Fruit fly (Drosophila melanogaster) whole organism, wandering third instar larva: Measurements from ENCODE around the gene Gmd.

Experiments
- Abd-B ChIP-seq: fragments of >200 bp; optimal IDR thresholded peaks from 2 replicates; lab custom pipeline; 2017; ENCODE audit warnings: missing biosample characterization, missing genetic modification characterization
- CG32264 ChIP-seq: fragments of 200-800 bp; sonication (Bioruptor generic); optimal IDR thresholded peaks from 2 replicates; lab custom pipeline; 2016; ENCODE audit warnings: missing biosample characterization, missing genetic modification characterization
- CG9705 ChIP-seq: fragments of 200-800 bp; sonication (Bioruptor generic); optimal IDR thresholded peaks from 2 replicates; lab custom pipeline; 2018; ENCODE audit warnings: missing biosample characterization, mild to moderate bottlenecking, missing genetic modification characterization
- CrebA ChIP-seq: fragments of 200-800 bp; sonication (Bioruptor generic); optimal IDR thresholded peaks from 2 replicates; lab custom pipeline; 2016; ENCODE audit warnings: missing biosample characterization, mild to moderate bottlenecking, missing genetic modification characterization, borderline replicate concordance
- Dfd ChIP-seq: fragments of >200 bp; optimal IDR thresholded peaks from 2 replicates; lab custom pipeline; 2017; ENCODE audit warnings: missing biosample characterization, missing genetic modification characterization
- Dif ChIP-seq: fragments of 200-275, 200-300 bp; sonication (Bioruptor generic); optimal IDR thresholded peaks from 2 replicates; lab custom pipeline; 2018; ENCODE audit warnings: missing biosample characterization, missing genetic modification characterization; ENCODE audit not compliant: partially characterized antibody
- GATAd ChIP-seq: sonication (Bioruptor generic); optimal IDR thresholded peaks from 2 replicates; lab custom pipeline; 2016; ENCODE audit warnings: missing biosample characterization, missing genetic modification characterization
- HLH106 ChIP-seq: fragments of 200-800 bp; optimal IDR thresholded peaks from 3 replicates; lab custom pipeline; 2019; ENCODE audit warnings: missing biosample characterization, mild to moderate bottlenecking, missing genetic modification characterization, moderate library complexity
- Hnf4 ChIP-seq: fragments of 200-800 bp; sonication (Bioruptor generic); optimal IDR thresholded peaks from 2 replicates; lab custom pipeline; 2016; ENCODE audit warnings: missing biosample characterization, mild to moderate bottlenecking, missing genetic modification characterization
- Hr78 ChIP-seq: fragments of >200 bp; optimal IDR thresholded peaks from 2 replicates; lab custom pipeline; 2017; ENCODE audit warnings: missing biosample characterization, missing genetic modification characterization
- Hr83 ChIP-seq: fragments of 200-300 bp; sonication (Bioruptor generic); optimal IDR thresholded peaks from 2 replicates; lab custom pipeline; 2016; ENCODE audit warnings: missing biosample characterization, mild to moderate bottlenecking, missing genetic modification characterization, moderate library complexity; ENCODE audit not compliant: poor library complexity, severe bottlenecking
- Jra ChIP-seq: sonication (Bioruptor generic); optimal IDR thresholded peaks from 2 replicates; lab custom pipeline; 2016; ENCODE audit warnings: missing biosample characterization, missing genetic modification characterization
- Mio ChIP-seq: sonication (Bioruptor generic); optimal IDR thresholded peaks from 2 replicates; lab custom pipeline; 2016; ENCODE audit warnings: missing biosample characterization, missing genetic modification characterization
- Myc ChIP-seq: fragments of >200 bp; optimal IDR thresholded peaks from 2 replicates; lab custom pipeline; 2017
- N ChIP-seq: fragments of >200 bp; optimal IDR thresholded peaks from 2 replicates; lab custom pipeline; 2018; ENCODE audit warnings: missing biosample characterization, missing external identifiers, missing genetic modification characterization
- OdsH ChIP-seq: fragments of 200-800 bp; sonication (Bioruptor generic); optimal IDR thresholded peaks from 2 replicates; lab custom pipeline; 2016; ENCODE audit warnings: missing biosample characterization, mild to moderate bottlenecking, missing genetic modification characterization
- Rel ChIP-seq, 2 experiments: fragments of 200-800 bp; sonication (Bioruptor generic) in 1 of 2; optimal IDR thresholded peaks; 2 replicates in 1 of 2; 3 replicates in 1 of 2; lab custom pipeline; 2016 to 2019; ENCODE audit warnings: mild to moderate bottlenecking in 2 of 2, missing biosample characterization in 2 of 2, missing genetic modification characterization in 2 of 2, moderate library complexity in 1 of 2
- Sp1 ChIP-seq: fragments of 200-800 bp; sonication (Bioruptor generic); optimal IDR thresholded peaks from 3 replicates; lab custom pipeline; 2019; ENCODE audit warnings: missing biosample characterization, mild to moderate bottlenecking, missing genetic modification characterization, moderate library complexity
- Vsx2 ChIP-seq: fragments of 200-300, 225-300 bp; sonication (Bioruptor generic); optimal IDR thresholded peaks from 2 replicates; lab custom pipeline; 2018; ENCODE audit warnings: missing biosample characterization, missing genetic modification characterization; ENCODE audit not compliant: partially characterized antibody
- br ChIP-seq: fragments of 200-800 bp; sonication (Bioruptor generic); optimal IDR thresholded peaks from 2 replicates; lab custom pipeline; 2016; ENCODE audit warnings: missing biosample characterization, missing genetic modification characterization
- brk ChIP-seq: fragments of 200-800 bp; sonication (Bioruptor generic); optimal IDR thresholded peaks from 2 replicates; lab custom pipeline; 2016; ENCODE audit warnings: missing biosample characterization, mild to moderate bottlenecking, missing genetic modification characterization
- dl ChIP-seq, 2 experiments: fragments of 175-275, 200-275 bp in 1 of 2; fragments of 200-275 bp in 1 of 2; sonication (Bioruptor generic); optimal IDR thresholded peaks; lab custom pipeline; 2018; ENCODE audit warnings: mild to moderate bottlenecking in 2 of 2, missing biosample characterization in 2 of 2, missing genetic modification characterization in 2 of 2, moderate library complexity in 2 of 2; ENCODE audit not compliant: partially characterized antibody in 2 of 2, insufficient read depth in 1 of 2
- dmrt93B ChIP-seq: fragments of 200-800 bp; sonication (Bioruptor generic); optimal IDR thresholded peaks from 2 replicates; lab custom pipeline; 2018; ENCODE audit warnings: missing biosample characterization, mild to moderate bottlenecking, missing genetic modification characterization
- dsf ChIP-seq: sonication (Bioruptor generic); optimal IDR thresholded peaks from 2 replicates; lab custom pipeline; 2016; ENCODE audit warnings: missing biosample characterization, missing genetic modification characterization, borderline replicate concordance
- ey ChIP-seq: fragments of 200-800 bp; sonication (Bioruptor generic); optimal IDR thresholded peaks from 2 replicates; lab custom pipeline; 2016; ENCODE audit warnings: missing biosample characterization, missing genetic modification characterization
- foxo ChIP-seq, 2 experiments: fragments of 200-800 bp; sonication (Bioruptor generic); optimal IDR thresholded peaks; 2 replicates in 1 of 2; 3 replicates in 1 of 2; lab custom pipeline; 2016 to 2017; ENCODE audit warnings: missing biosample characterization in 2 of 2, missing genetic modification characterization in 2 of 2
- fru ChIP-seq: fragments of 200-800 bp; sonication (Bioruptor generic); optimal IDR thresholded peaks from 3 replicates; lab custom pipeline; 2016; ENCODE audit warnings: missing biosample characterization, mild to moderate bottlenecking, missing genetic modification characterization
- h ChIP-seq: fragments of 200-800 bp; sonication (Bioruptor generic); optimal IDR thresholded peaks from 3 replicates; lab custom pipeline; 2016; ENCODE audit warnings: missing biosample characterization, mild to moderate bottlenecking, missing genetic modification characterization
- jim ChIP-seq: fragments of 175-275, 200-325 bp; sonication (Bioruptor generic); optimal IDR thresholded peaks from 2 replicates; lab custom pipeline; 2016; ENCODE audit warnings: missing biosample characterization, mild to moderate bottlenecking, missing genetic modification characterization
- lola ChIP-seq: fragments of >200 bp; optimal IDR thresholded peaks from 2 replicates; lab custom pipeline; 2017; ENCODE audit warnings: missing biosample characterization, missing genetic modification characterization
- pan ChIP-seq: fragments of >200 bp; optimal IDR thresholded peaks from 2 replicates; lab custom pipeline; 2017
- psq ChIP-seq: fragments of 200-800 bp; sonication (Bioruptor generic); optimal IDR thresholded peaks from 3 replicates; lab custom pipeline; 2017; ENCODE audit warnings: missing biosample characterization, mild to moderate bottlenecking, missing genetic modification characterization, moderate library complexity
- rgr ChIP-seq: fragments of 200-800 bp; sonication (Bioruptor generic); optimal IDR thresholded peaks from 3 replicates; lab custom pipeline; 2016; ENCODE audit warnings: missing biosample characterization, mild to moderate bottlenecking, missing genetic modification characterization
- sage ChIP-seq: fragments of 200-800 bp; sonication (Bioruptor generic); optimal IDR thresholded peaks from 2 replicates; lab custom pipeline; 2016; ENCODE audit warnings: missing biosample characterization, mild to moderate bottlenecking, missing genetic modification characterization
- sv ChIP-seq: fragments of 200-800 bp; sonication (Bioruptor generic); optimal IDR thresholded peaks from 3 replicates; lab custom pipeline; 2016; ENCODE audit warnings: missing biosample characterization, missing genetic modification characterization
- tai ChIP-seq: sonication (Bioruptor generic); optimal IDR thresholded peaks from 2 replicates; lab custom pipeline; 2016; ENCODE audit warnings: missing biosample characterization, missing genetic modification characterization
- usp ChIP-seq: fragments of >200 bp; optimal IDR thresholded peaks from 2 replicates; lab custom pipeline; 2017; ENCODE audit warnings: missing biosample characterization, missing genetic modification characterization
- woc ChIP-seq: sonication (Bioruptor generic); optimal IDR thresholded peaks from 2 replicates; lab custom pipeline; 2016; ENCODE audit warnings: missing biosample characterization, mild to moderate bottlenecking, missing genetic modification characterization

The Gmd gene

dm6 chr2L:5009306-5010030, 32.6 kb upstream of the Gmd start, which contains the start of gene Rtnl1:
Gene Rtnl1 (minus strand): TSS chr2L:5009720.
- peak; percentile 29 for TF ChIP-seq br
- TF ChIP-seq HLH106 (tag; lab: Kevin White, UChicago) = peak; percentile 17
- TF ChIP-seq rgr = peak; percentile 69
- no peak for TF ChIP-seq OdsH
- TF ChIP-seq Rel (GFP tag; optimal IDR thresholded peaks at IDR 0.05; lab: Kevin White, UChicago) = no peak
- TF ChIP-seq Rel (tag; optimal IDR thresholded peaks at IDR 0.05; lab: Kevin White, UChicago) = peak; percentile 57
- TF ChIP-seq usp (GFP tag; lab: Kevin White, UChicago) = no peak
- TF ChIP-seq Vsx2 (GFP tag; lab: Kevin White, UChicago) = no peak
- no peak for TF ChIP-seq CG32264 (GFP tag; lab: Kevin White, UChicago)
- no peak for TF ChIP-seq GATAd (GFP tag; lab: Kevin White, UChicago)
- no peak for TF ChIP-seq Hr78 (GFP tag; lab: Kevin White, UChicago)
- TF ChIP-seq lola (GFP tag; lab: Kevin White, UChicago) = no peak
- no peak for TF ChIP-seq Hnf4 (GFP tag; lab: Kevin White, UChicago)
- peak; percentile 57 for TF ChIP-seq Dif (GFP tag; lab: Kevin White, UChicago)
- peak; percentile 54 for TF ChIP-seq Sp1 (GFP tag; lab: Kevin White, UChicago)
- TF ChIP-seq Myc (lab: Kevin White, UChicago) = peak; percentile 92
- TF ChIP-seq woc = no peak
- TF ChIP-seq Abd-B (GFP tag; lab: Kevin White, UChicago) = no peak
- TF ChIP-seq sage (GFP tag; lab: Kevin White, UChicago) = no peak
- no peak for TF ChIP-seq Dfd (GFP tag; lab: Kevin White, UChicago)
- TF ChIP-seq Hr83 (GFP tag; lab: Kevin White, UChicago) = peak; percentile 78
- TF ChIP-seq h (GFP tag; lab: Kevin White, UChicago) = peak; percentile 60
- no peak for TF ChIP-seq ey (GFP tag; lab: Kevin White, UChicago)
- TF ChIP-seq brk = no peak
- TF ChIP-seq dmrt93B (GFP tag; lab: Kevin White, UChicago) = no peak
- no peak for TF ChIP-seq pan (lab: Kevin White, UChicago)
- no peak for TF ChIP-seq sv (GFP tag; lab: Kevin White, UChicago)
- no peak for TF ChIP-seq psq (GFP tag; lab: Kevin White, UChicago)
- no peak for TF ChIP-seq CrebA (GFP tag; lab: Kevin White, UChicago)
- no peak for TF ChIP-seq dl (GFP tag; optimal IDR thresholded peaks at IDR 0.05; lab: Kevin White, UChicago; ENCODE audit: insufficient read depth in 1 of 2, partially characterized antibody in 2 of 2)
- no peak for TF ChIP-seq N (GFP tag; lab: Kevin White, UChicago)
- TF ChIP-seq CG9705 (GFP tag; lab: Kevin White, UChicago) = peak; percentile 12
- TF ChIP-seq jim (GFP tag; lab: Kevin White, UChicago) = no peak
- peak in 1 of 2 experiments; percentile 27 for TF ChIP-seq foxo (GFP tag; optimal IDR thresholded peaks at IDR 0.05; lab: Kevin White, UChicago)
- peak; percentile 23 for TF ChIP-seq fru (GFP tag; lab: Kevin White, UChicago)
- TF ChIP-seq Jra (GFP tag; lab: Kevin White, UChicago) = peak; percentile 65
- no peak for TF ChIP-seq dsf (GFP tag; lab: Kevin White, UChicago)
- TF ChIP-seq Mio (GFP tag; lab: Kevin White, UChicago) = no peak
- TF ChIP-seq tai = no peak

dm6 chr2L:5007256-5007655, 30.4 kb upstream of the Gmd start:
- TF ChIP-seq Dif (GFP tag; lab: Kevin White, UChicago) (no peak), h (GFP tag; lab: Kevin White, UChicago) (no peak), N (GFP tag; lab: Kevin White, UChicago) (no peak), psq (GFP tag; lab: Kevin White, UChicago) (no peak), OdsH (peak; percentile 16), dmrt93B (GFP tag; lab: Kevin White, UChicago) (no peak), Rel (GFP tag; optimal IDR thresholded peaks at IDR 0.05; lab: Kevin White, UChicago) (no peak), Rel (tag; optimal IDR thresholded peaks at IDR 0.05; lab: Kevin White, UChicago) (peak; percentile 15), lola (GFP tag; lab: Kevin White, UChicago) (no peak), br (peak; percentile 17), rgr (peak; percentile 9), foxo (GFP tag; optimal IDR thresholded peaks at IDR 0.05; lab: Kevin White, UChicago) (peak in 1 of 2 experiments; percentile 6)
